Fruit fly (Drosophila melanogaster) whole organism, adult: ENCODE data around the gene CG17202.

Experiments
- CG14711 ChIP-seq: fragments of 200-800 bp; sonication (Bioruptor generic); optimal IDR thresholded peaks from 2 replicates; lab custom pipeline; 2018; ENCODE audit warnings: missing biosample characterization, mild to moderate bottlenecking, missing genetic modification characterization, moderate library complexity
- CG1620 ChIP-seq: fragments of 200-800 bp; sonication (Bioruptor generic); optimal IDR thresholded peaks from 2 replicates; lab custom pipeline; 2016; ENCODE audit warnings: missing biosample characterization, missing genetic modification characterization
- CG7045 ChIP-seq: fragments of 200-800 bp; sonication (Bioruptor generic); optimal IDR thresholded peaks from 2 replicates; lab custom pipeline; 2017; ENCODE audit warnings: missing biosample characterization, mild to moderate bottlenecking, missing genetic modification characterization
- Clk ChIP-seq: fragments of 200-800 bp; sonication (Bioruptor generic); optimal IDR thresholded peaks from 2 replicates; lab custom pipeline; 2017; ENCODE audit warnings: missing biosample characterization, missing genetic modification characterization
- Crg-1 ChIP-seq: fragments of 200-800 bp; sonication (Bioruptor generic); optimal IDR thresholded peaks from 2 replicates; lab custom pipeline; 2016; ENCODE audit warnings: missing biosample characterization, missing genetic modification characterization
- Hr96 ChIP-seq: fragments of 200-800 bp; sonication (Bioruptor generic); optimal IDR thresholded peaks from 2 replicates; lab custom pipeline; 2016; ENCODE audit warnings: missing biosample characterization, missing genetic modification characterization
- Mnt ChIP-seq: fragments of 200-800 bp; sonication (Bioruptor generic); optimal IDR thresholded peaks from 2 replicates; lab custom pipeline; 2016; ENCODE audit warnings: missing biosample characterization, mild to moderate bottlenecking, missing genetic modification characterization
- cnc ChIP-seq, 2 experiments: fragments of >200 bp; optimal IDR thresholded peaks; 2 replicates each; lab custom pipeline; 2017
- pad ChIP-seq: fragments of 200-800 bp; sonication (Bioruptor generic); optimal IDR thresholded peaks from 3 replicates; lab custom pipeline; 2017; ENCODE audit warnings: missing biosample characterization, missing genetic modification characterization, mild to moderate bottlenecking, moderate library complexity, missing genetic modification reagents
- toe ChIP-seq: fragments of 200-800 bp; sonication (Bioruptor generic); optimal IDR thresholded peaks from 2 replicates; lab custom pipeline; 2016; ENCODE audit warnings: missing biosample characterization, missing genetic modification characterization

dm6 chr3R:12379249-12379648, 43.3 kb upstream of the CG17202 start:
- TF ChIP-seq CG14711 (tag; lab: Kevin White, UChicago) (no peak), Hr96 (GFP tag; lab: Kevin White, UChicago) (no peak), CG1620 (GFP tag; lab: Kevin White, UChicago) (no peak), toe (GFP tag; lab: Kevin White, UChicago) (no peak), Mnt (GFP tag; lab: Kevin White, UChicago) (no peak), cnc (optimal IDR thresholded peaks at IDR 0.05; lab: Kevin White, UChicago) (no peak), Crg-1 (GFP tag; lab: Kevin White, UChicago) (no peak), Clk (GFP tag; lab: Kevin White, UChicago) (no peak), pad (GFP tag; lab: Kevin White, UChicago) (no peak), CG7045 (no peak)
